Worm (Caenorhabditis elegans): ENCODE data around the gene C06A1.3.

DNA sequence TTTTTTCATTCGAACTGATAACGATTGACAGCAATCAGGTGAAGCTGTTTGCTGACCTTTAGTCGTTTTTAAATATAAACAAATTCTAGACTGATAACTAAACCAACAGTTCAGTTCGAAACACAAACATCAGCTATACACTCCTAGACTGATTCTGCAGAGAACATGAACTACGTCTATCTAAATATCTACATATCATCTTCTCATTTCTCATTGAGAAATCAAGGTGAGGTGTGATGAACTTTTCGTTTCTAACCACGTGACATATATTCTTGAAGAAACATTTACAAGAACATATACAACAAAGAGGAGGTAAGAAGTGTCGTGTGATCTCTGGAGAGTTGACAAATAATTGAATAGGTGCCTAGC is 14.9 kb upstream of the C06A1.3 start:
- TF ChIP-seq pqm-1 (tag; optimal IDR thresholded peaks at IDR 0.05) (no peak), F16B12.6 (tag; optimal IDR thresholded peaks at IDR 0.05) (no peak), tbx-2 (tag; optimal IDR thresholded peaks at IDR 0.05) (peak; percentile 52), ceh-82 (tag; optimal IDR thresholded peaks at IDR 0.05) (no peak), hlh-17 (GFP tag; optimal IDR thresholded peaks at IDR 0.05; ENCODE audit: borderline replicate concordance) (no peak), rnt-1 (tag; optimal IDR thresholded peaks at IDR 0.05) (peak; percentile 13), fkh-10 (GFP tag; optimal IDR thresholded peaks at IDR 0.05) (no peak), nhr-19 (GFP tag; conservative IDR thresholded peaks at IDR 0.05) (peak; percentile 75)

All from whole organism, L1 larva.